Fruit fly (Drosophila melanogaster): ENCODE data around the gene CG31522.

The CG31522 gene

DNA sequence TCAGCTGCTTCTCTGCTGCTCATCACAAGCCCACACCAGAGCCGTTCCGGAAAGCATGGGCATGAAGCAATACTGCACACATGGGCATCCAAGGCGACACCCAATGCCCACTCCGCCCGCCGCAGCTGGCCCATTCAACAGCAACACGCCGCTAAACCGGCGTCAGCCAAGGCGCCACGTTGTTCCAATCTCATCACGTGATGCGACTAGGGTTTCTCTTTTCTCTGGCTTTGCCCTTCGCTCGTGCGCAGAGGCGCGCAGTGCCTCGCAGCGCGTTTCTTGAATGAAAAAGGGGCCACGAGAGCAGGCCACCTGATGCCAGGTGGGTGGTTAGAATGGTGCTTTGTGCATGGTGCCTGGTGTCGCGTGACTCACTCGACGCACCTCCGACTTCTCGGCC, 13.4 kb downstream of the CG31522 start:
- TF ChIP-seq CG7101 (tag; optimal IDR thresholded peaks at IDR 0.05) (no peak), Mnt (GFP tag; optimal IDR thresholded peaks at IDR 0.05) (peak; percentile 31), tj (GFP tag; optimal IDR thresholded peaks at IDR 0.05) (no peak), cic (GFP tag; optimal IDR thresholded peaks at IDR 0.05) (peak; percentile 16), CG5204 (GFP tag; optimal IDR thresholded peaks at IDR 0.05) (no peak)

DNA sequence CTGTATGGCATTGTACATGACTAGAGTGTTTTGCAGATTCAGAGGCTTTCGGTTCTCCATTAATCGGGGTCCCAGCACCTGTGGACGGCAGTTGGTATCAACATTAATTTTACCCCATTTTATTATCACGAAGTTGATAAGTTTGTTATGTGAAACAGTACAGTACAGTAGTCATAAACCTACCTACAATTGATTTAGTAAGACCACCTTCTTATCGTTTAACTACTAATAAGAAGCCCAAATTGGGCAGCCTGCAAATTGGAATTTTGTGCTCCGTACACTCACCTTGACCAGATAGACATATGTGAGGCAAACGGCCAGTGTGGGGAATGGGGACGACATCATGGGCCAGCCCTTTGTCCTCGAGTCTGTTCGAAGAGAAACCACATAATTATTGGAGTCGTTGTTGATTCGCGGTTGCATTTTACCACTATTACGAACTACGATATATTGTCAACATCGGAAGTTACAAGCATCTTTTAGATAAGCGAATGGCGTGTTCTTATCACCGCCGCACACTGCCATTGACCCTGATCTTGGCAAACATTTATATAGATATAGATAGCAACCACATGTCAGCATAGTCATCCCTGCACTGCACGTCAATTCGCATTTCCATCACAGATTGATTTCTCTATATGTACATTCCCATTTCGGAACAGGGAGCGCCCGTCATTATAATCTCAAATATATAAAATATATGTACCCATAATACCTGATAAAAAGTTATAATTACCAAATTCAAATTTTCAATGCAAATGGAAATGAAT, 16.0 kb downstream of the CG31522 start:
- TF ChIP-seq CG33017 (tag; optimal IDR thresholded peaks at IDR 0.05) (no peak), CG11617 (GFP tag; optimal IDR thresholded peaks at IDR 0.05) (no peak), Clk (GFP tag; optimal IDR thresholded peaks at IDR 0.05) (no peak), tj (GFP tag; optimal IDR thresholded peaks at IDR 0.05) (no peak), CG7045 (GFP tag; optimal IDR thresholded peaks at IDR 0.05) (no peak), CG7101 (tag; optimal IDR thresholded peaks at IDR 0.05) (no peak), Hr96 (GFP tag; optimal IDR thresholded peaks at IDR 0.05) (no peak), cnc (optimal IDR thresholded peaks at IDR 0.05) (no peak), CG12768 (GFP tag; optimal IDR thresholded peaks at IDR 0.05) (no peak)

dm6 chr3R:4445083-4445482, 17.6 kb downstream of the CG31522 start:
- TF ChIP-seq cnc (optimal IDR thresholded peaks at IDR 0.05) (no peak), ovo (GFP tag; optimal IDR thresholded peaks at IDR 0.05) (no peak), Mnt (GFP tag; optimal IDR thresholded peaks at IDR 0.05) (no peak), cic (GFP tag; optimal IDR thresholded peaks at IDR 0.05) (no peak), Hr96 (GFP tag; optimal IDR thresholded peaks at IDR 0.05) (no peak), CG7101 (tag; optimal IDR thresholded peaks at IDR 0.05) (no peak), CG7045 (GFP tag; optimal IDR thresholded peaks at IDR 0.05) (no peak), kay (GFP tag; ENCODE audit: borderline replicate concordance) (no peak), CG11617 (GFP tag; optimal IDR thresholded peaks at IDR 0.05) (no peak)

DNA sequence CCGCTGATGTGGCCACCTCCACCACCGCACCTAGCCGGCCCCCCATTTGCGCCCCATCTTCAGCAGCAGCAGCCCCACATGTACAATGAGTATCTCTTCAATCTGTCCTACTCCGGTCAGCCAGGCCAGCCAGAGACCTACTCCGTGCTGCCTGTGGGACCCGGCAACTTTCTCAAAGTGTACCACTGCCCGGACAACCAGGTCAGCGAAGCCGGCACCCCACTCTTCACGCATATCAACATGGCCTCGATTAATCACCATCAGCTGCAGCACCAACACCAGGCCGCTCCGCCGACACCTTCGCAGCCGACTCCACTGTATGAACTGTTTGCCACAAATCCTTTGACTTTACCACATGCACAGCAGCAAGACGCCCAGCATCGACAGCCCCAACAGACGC, 24.9 kb downstream of the CG31522 start:
- no peak for TF ChIP-seq pad (GFP tag; optimal IDR thresholded peaks at IDR 0.05)
- no peak for TF ChIP-seq toe (GFP tag; optimal IDR thresholded peaks at IDR 0.05)
- TF ChIP-seq CG33017 (tag; optimal IDR thresholded peaks at IDR 0.05) = no peak

dm6 chr3R:4437113-4437512, 25.6 kb downstream of the CG31522 start, which contains the start of the genes Lipt2 and CG14650:
Gene Lipt2, minus strand, starts transcription at chr3R:4437329.
Gene CG14650, plus strand, starts transcription at chr3R:4437387.
- TF ChIP-seq cic (GFP tag; optimal IDR thresholded peaks at IDR 0.05) (peak; percentile 0), CG11617 (GFP tag; optimal IDR thresholded peaks at IDR 0.05) (peak; percentile 67), CG5204 (GFP tag; optimal IDR thresholded peaks at IDR 0.05) (no peak), ovo (GFP tag; optimal IDR thresholded peaks at IDR 0.05) (no peak), Clk (GFP tag; optimal IDR thresholded peaks at IDR 0.05) (peak; percentile 61), toe (GFP tag; optimal IDR thresholded peaks at IDR 0.05) (no peak), pad (GFP tag; optimal IDR thresholded peaks at IDR 0.05) (peak; percentile 9), Hr96 (GFP tag; optimal IDR thresholded peaks at IDR 0.05) (peak; percentile 80), CG14711 (tag; optimal IDR thresholded peaks at IDR 0.05) (peak; percentile 53), CG1620 (GFP tag; optimal IDR thresholded peaks at IDR 0.05) (peak; percentile 73), CG7101 (tag; optimal IDR thresholded peaks at IDR 0.05) (peak; percentile 62), tj (GFP tag; optimal IDR thresholded peaks at IDR 0.05) (peak; percentile 55), Mnt (GFP tag; optimal IDR thresholded peaks at IDR 0.05) (peak; percentile 72), CG33017 (tag; optimal IDR thresholded peaks at IDR 0.05) (peak; percentile 25), kay (GFP tag; ENCODE audit: borderline replicate concordance) (no peak), CG12768 (GFP tag; optimal IDR thresholded peaks at IDR 0.05) (no peak), Crg-1 (GFP tag; optimal IDR thresholded peaks at IDR 0.05) (peak; percentile 65), CG7045 (GFP tag; optimal IDR thresholded peaks at IDR 0.05) (peak; percentile 38), bab1 (GFP tag; optimal IDR thresholded peaks at IDR 0.05) (peak; percentile 70), cnc (optimal IDR thresholded peaks at IDR 0.05) (no peak)

DNA sequence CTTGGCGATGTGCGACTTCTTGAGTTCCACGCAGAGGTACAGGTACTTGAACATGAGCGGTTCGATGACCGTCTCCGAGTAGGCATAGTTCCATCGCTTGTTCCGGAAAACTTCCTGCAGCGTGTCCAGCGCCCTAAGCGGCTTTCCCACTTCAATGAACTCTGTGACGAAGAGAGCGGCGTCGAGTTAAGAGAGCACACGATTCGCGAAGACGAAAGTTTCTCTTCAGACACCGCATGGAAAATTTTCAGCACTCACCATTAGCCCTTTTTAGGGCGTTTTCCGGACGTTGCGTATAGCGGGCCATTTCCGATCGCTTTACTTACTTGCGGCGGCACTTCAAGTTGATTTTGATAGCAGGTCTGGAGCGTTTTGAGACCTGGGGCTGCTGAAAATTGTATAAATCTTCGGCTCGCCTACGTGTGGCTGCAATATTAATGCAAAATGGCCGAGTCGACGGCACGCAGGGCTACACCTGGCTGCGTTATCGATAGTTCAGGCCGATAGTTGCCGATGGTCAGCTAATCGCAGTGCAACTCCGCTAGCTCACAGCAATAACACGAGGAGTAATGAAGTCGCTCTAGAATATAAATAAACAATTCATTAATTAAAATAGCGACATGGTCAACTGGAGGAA, 29.1 kb downstream of the CG31522 start, which contains the start of the genes eIF3a and CG1074:
Gene eIF3a, minus strand, starts transcription at position 455 of the 637 bp plus-strand sequence.
Gene CG1074, plus strand, starts transcription at position 525 of the 637 bp plus-strand sequence.
- TF ChIP-seq tj (GFP tag; optimal IDR thresholded peaks at IDR 0.05) = peak; percentile 71
- TF ChIP-seq CG7045 (GFP tag; optimal IDR thresholded peaks at IDR 0.05) = peak; percentile 61
- TF ChIP-seq CG7101 (tag; optimal IDR thresholded peaks at IDR 0.05) = peak; percentile 82
- TF ChIP-seq CG11617 (GFP tag; optimal IDR thresholded peaks at IDR 0.05) = peak; percentile 84
- no peak for TF ChIP-seq cnc (optimal IDR thresholded peaks at IDR 0.05)
- peak; percentile 63 for TF ChIP-seq CG14711 (tag; optimal IDR thresholded peaks at IDR 0.05)
- peak; percentile 70 for TF ChIP-seq CG12768 (GFP tag; optimal IDR thresholded peaks at IDR 0.05)
- TF ChIP-seq toe (GFP tag; optimal IDR thresholded peaks at IDR 0.05) = no peak
- peak; percentile 27 for TF ChIP-seq CG33017 (tag; optimal IDR thresholded peaks at IDR 0.05)
- TF ChIP-seq Hr96 (GFP tag; optimal IDR thresholded peaks at IDR 0.05) = no peak
- peak; percentile 64 for TF ChIP-seq Crg-1 (GFP tag; optimal IDR thresholded peaks at IDR 0.05)
- peak; percentile 82 for TF ChIP-seq CG1620 (GFP tag; optimal IDR thresholded peaks at IDR 0.05)
- peak; percentile 66 for TF ChIP-seq pad (GFP tag; optimal IDR thresholded peaks at IDR 0.05)
- TF ChIP-seq kay (GFP tag; ENCODE audit: borderline replicate concordance) = no peak
- TF ChIP-seq CG5204 (GFP tag; optimal IDR thresholded peaks at IDR 0.05) = no peak
- TF ChIP-seq bab1 (GFP tag; optimal IDR thresholded peaks at IDR 0.05) = peak; percentile 84
- TF ChIP-seq Clk (GFP tag; optimal IDR thresholded peaks at IDR 0.05) = peak; percentile 57
- TF ChIP-seq cic (GFP tag; optimal IDR thresholded peaks at IDR 0.05) = peak; percentile 38
- peak; percentile 96 for TF ChIP-seq Mnt (GFP tag; optimal IDR thresholded peaks at IDR 0.05)
- peak; percentile 40 for TF ChIP-seq ovo (GFP tag; optimal IDR thresholded peaks at IDR 0.05)

All from whole organism, adult.